Worm (Caenorhabditis elegans): ENCODE data around the gene K08E7.4.

Gene K08E7.4

ce11 chrIV:12531464-12531863 is 39.5 kb downstream of the K08E7.4 start:
- no peak for TF ChIP-seq unc-62 (GFP tag; optimal IDR thresholded peaks at IDR 0.05)

DNA sequence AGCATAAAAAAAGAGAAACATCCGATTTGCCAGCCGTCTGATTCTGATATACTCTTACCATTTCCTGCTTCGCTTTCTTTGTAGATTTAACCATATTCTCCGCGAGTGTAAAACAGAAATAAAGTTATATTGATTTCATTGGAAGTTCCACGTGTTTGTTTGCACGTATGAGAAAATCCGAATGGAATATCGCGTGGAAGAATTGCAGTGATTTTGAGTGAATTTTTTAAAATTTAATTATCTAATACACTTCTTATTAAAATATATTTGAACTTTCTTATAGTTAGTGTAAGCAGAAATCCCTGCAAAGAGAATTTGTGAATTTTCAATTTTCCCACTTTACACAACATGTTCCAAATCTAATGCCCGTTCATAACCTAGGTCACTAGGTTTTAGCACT is 39.9 kb downstream of the K08E7.4 start, which contains the start of gene F53B2.5:
Gene F53B2.5, minus strand, starts transcription at position 101 of the 400 bp plus-strand sequence.
- TF ChIP-seq unc-62 (GFP tag; optimal IDR thresholded peaks at IDR 0.05): no peak

- TF ChIP-seq unc-62 (GFP tag; optimal IDR thresholded peaks at IDR 0.05): no peak
Observed at ce11 chrIV:12527217-12527616, 43.7 kb downstream of the K08E7.4 start, which contains the start of gene F53B2.8. TSS of gene F53B2.8 (minus strand) at chrIV:12527396.

ce11 chrIV:12525409-12525808 is 45.5 kb downstream of the K08E7.4 start, which contains the start of gene eak-4:
TSS of gene eak-4 (minus strand) at chrIV:12525509.
- TF ChIP-seq unc-62 (GFP tag; optimal IDR thresholded peaks at IDR 0.05): no peak

DNA sequence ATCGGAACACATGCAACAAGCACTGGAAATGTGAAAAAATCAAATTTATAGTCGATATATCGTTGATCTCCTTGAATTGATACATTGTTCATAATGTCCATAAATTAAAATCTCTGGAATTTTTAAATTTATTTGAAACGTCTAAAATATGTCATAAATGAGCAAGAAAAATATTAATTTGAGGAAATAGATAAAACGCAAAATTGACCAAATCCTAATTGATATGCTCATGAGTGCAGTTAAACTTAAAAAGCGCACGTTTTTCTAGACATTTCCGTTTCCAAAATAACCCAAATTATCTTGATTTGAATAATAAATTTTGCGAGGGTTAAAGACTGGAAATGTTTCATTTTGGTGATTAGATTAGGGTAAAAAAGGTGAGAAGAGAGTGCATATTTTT is 48.4 kb downstream of the K08E7.4 start, which contains the start of gene sru-13:
Gene sru-13, minus strand, starts transcription at position 101 of the 400 bp plus-strand sequence.
- no peak for TF ChIP-seq unc-62 (GFP tag; optimal IDR thresholded peaks at IDR 0.05)
